Fruit fly (Drosophila melanogaster): ENCODE results near the gene CG18558.

Gene CG18558

dm6 chr2L:2886613-2887537, 42.6 kb upstream of the CG18558 start (continued):
- TF ChIP-seq lbe (GFP tag; optimal IDR thresholded peaks at IDR 0.05) = peak; percentile 1
- peak; percentile 41 to 93 for TF ChIP-seq insv (GFP tag; optimal IDR thresholded peaks at IDR 0.05)
- peak; percentile 25 for TF ChIP-seq CG3163 (GFP tag; optimal IDR thresholded peaks at IDR 0.05)
- TF ChIP-seq kay (GFP tag; optimal IDR thresholded peaks at IDR 0.05) = no peak
- peak; percentile 35 for TF ChIP-seq cad (GFP tag; optimal IDR thresholded peaks at IDR 0.05)
- peak; percentile 31 for TF ChIP-seq yki (optimal IDR thresholded peaks at IDR 0.05)
- 0 out of 3 replicates have a peak, but pooled peaks have one; percentile 15 for TF ChIP-seq Doc3 (GFP tag; IDR thresholded peaks at IDR 0.05; ENCODE audit: partially characterized antibody)
- TF ChIP-seq CG4360 (GFP tag; IDR thresholded peaks at IDR 0.05) = peak; percentile 65
- TF ChIP-seq toy (GFP tag; IDR thresholded peaks at IDR 0.05) = no peak
- 0 out of 2 replicates have a peak, but pooled peaks have one; percentile 37 for TF ChIP-seq sim (GFP tag; IDR thresholded peaks at IDR 0.05)
- TF ChIP-seq CG7745 (tag; optimal IDR thresholded peaks at IDR 0.05) = peak; percentile 99

- TF ChIP-seq Eip74EF (GFP tag; optimal IDR thresholded peaks at IDR 0.05) (peak in 1 of 2 experiments; percentile 26), lola (GFP tag; optimal IDR thresholded peaks at IDR 0.05) (peak in 1 of 3 experiments; percentile 88), ci (GFP tag; IDR thresholded peaks at IDR 0.05) (no peak), CG8924 (tag; optimal IDR thresholded peaks at IDR 0.05) (peak; percentile 49), CG4424 (GFP tag; optimal IDR thresholded peaks at IDR 0.05) (no peak), chinmo (GFP tag; IDR thresholded peaks at IDR 0.05; ENCODE audit: partially characterized antibody) (0 out of 4 replicates have a peak, but pooled peaks have one; percentile 21), CG16813 (GFP tag; IDR thresholded peaks at IDR 0.05; ENCODE audit: partially characterized antibody) (no peak), CG4360 (GFP tag; IDR thresholded peaks at IDR 0.05) (peak; percentile 77), CG14965 (GFP tag; optimal IDR thresholded peaks at IDR 0.05; ENCODE audit: borderline replicate concordance) (no peak), CG8478 (optimal IDR thresholded peaks at IDR 0.05) (peak; percentile 94)
Measured at dm6 chr2L:2886226-2886569, 41.9 kb upstream of the CG18558 start.

dm6 chr2L:2885503-2886225, 41.4 kb upstream of the CG18558 start, which contains the start of the genes NTPase and lilli:
Gene NTPase (minus strand): TSS chr2L:2885850.
Gene lilli (plus strand): TSS chr2L:2885929.
- TF ChIP-seq CG17328 (GFP tag; IDR thresholded peaks at IDR 0.05) = peak; percentile 54
- peak; percentile 94 for TF ChIP-seq Dll (GFP tag; IDR thresholded peaks at IDR 0.05; ENCODE audit: partially characterized antibody)
- peak; percentile 59 for TF ChIP-seq zen (tag; optimal IDR thresholded peaks at IDR 0.05)
- peak; percentile 63 for TF ChIP-seq CG14441 (GFP tag; IDR thresholded peaks at IDR 0.05)
- no peak for TF ChIP-seq exex (tag; optimal IDR thresholded peaks at IDR 0.05)
- peak; percentile 78 for TF ChIP-seq her (GFP tag; optimal IDR thresholded peaks at IDR 0.05)
- peak; percentile 55 for TF ChIP-seq maf-S (GFP tag; optimal IDR thresholded peaks at IDR 0.05)
- peak; percentile 70 for TF ChIP-seq Camta (GFP tag; optimal IDR thresholded peaks at IDR 0.05)
- TF ChIP-seq sisA (GFP tag; IDR thresholded peaks at IDR 0.05) = peak; percentile 57
- TF ChIP-seq pho (GFP tag; optimal IDR thresholded peaks at IDR 0.05) = peak; percentile 29
- TF ChIP-seq CG30431 (GFP tag; optimal IDR thresholded peaks at IDR 0.05) = peak; percentile 30
- TF ChIP-seq Stat92E (GFP tag; optimal IDR thresholded peaks at IDR 0.05) = no peak
- TF ChIP-seq fru (optimal IDR thresholded peaks at IDR 0.05) = no peak
- TF ChIP-seq CG5180 (GFP tag; optimal IDR thresholded peaks at IDR 0.05) = peak; percentile 39
- peak; percentile 55 for TF ChIP-seq CG1647 (GFP tag; optimal IDR thresholded peaks at IDR 0.05)
- peak; percentile 35 for TF ChIP-seq onecut (GFP tag; IDR thresholded peaks at IDR 0.05)
- peak; percentile 20 to 65 for TF ChIP-seq tll (GFP tag; optimal IDR thresholded peaks at IDR 0.05)
- no peak for TF ChIP-seq CG7928 (GFP tag; optimal IDR thresholded peaks at IDR 0.05)
- no peak for TF ChIP-seq CG10543 (GFP tag; optimal IDR thresholded peaks at IDR 0.05)
- peak; percentile 81 for TF ChIP-seq CG1832 (GFP tag; optimal IDR thresholded peaks at IDR 0.05)
- peak; percentile 64 for TF ChIP-seq az2 (GFP tag; optimal IDR thresholded peaks at IDR 0.05)
- TF ChIP-seq CG3995 (GFP tag; optimal IDR thresholded peaks at IDR 0.05) = peak; percentile 56
- TF ChIP-seq mirr (GFP tag; optimal IDR thresholded peaks at IDR 0.05) = peak; percentile 26
- TF ChIP-seq crp (GFP tag; optimal IDR thresholded peaks at IDR 0.05) = peak; percentile 98 to 99
